Fruit fly (Drosophila melanogaster) whole organism, embryonic: ENCODE data around the gene CG11168.

Source experiments
- Antp ChIP-seq: fragments of 200-800 bp; sonication (Bioruptor generic); optimal IDR thresholded peaks from 3 replicates; lab custom pipeline; 2016; ENCODE audit warnings: missing biosample characterization, missing genetic modification characterization
- B-H2 ChIP-seq: fragments of 200-800 bp; sonication (Bioruptor generic); optimal IDR thresholded peaks from 2 replicates; lab custom pipeline; 2018; ENCODE audit warnings: missing biosample characterization, mild to moderate bottlenecking, missing genetic modification characterization
- Bteb2 ChIP-seq: fragments of 200-800 bp; sonication (Bioruptor generic); optimal IDR thresholded peaks from 2 replicates; lab custom pipeline; 2016; ENCODE audit warnings: missing biosample characterization, missing genetic modification characterization
- CG1024 ChIP-seq: fragments of 200-800 bp; sonication (Bioruptor generic); IDR thresholded peaks from 2 replicates; pipeline ENCODE4 v1.3.6; 2022; ENCODE audit warnings: missing biosample characterization, missing genetic modification characterization
- CG10274 ChIP-seq: fragments of 200-800 bp; sonication (Bioruptor generic); optimal IDR thresholded peaks from 3 replicates; lab custom pipeline; 2017; ENCODE audit warnings: missing biosample characterization, mild to moderate bottlenecking, missing genetic modification characterization
- CG10959 ChIP-seq: fragments of 200-800 bp; sonication (Bioruptor generic); IDR thresholded peaks from 2 replicates; pipeline ENCODE4 v1.3.6; 2022; ENCODE audit warnings: missing biosample characterization, missing genetic modification characterization
- CG11504 ChIP-seq: fragments of 200-800 bp; sonication (Bioruptor generic); optimal IDR thresholded peaks from 3 replicates; lab custom pipeline; 2019; ENCODE audit warnings: missing biosample characterization, mild to moderate bottlenecking, missing genetic modification characterization, moderate library complexity
- CG11695 ChIP-seq: fragments of 200-800 bp; sonication (Bioruptor generic); IDR thresholded peaks from 3 replicates; pipeline ENCODE4 v1.3.6; 2022; ENCODE audit warnings: missing biosample characterization, missing genetic modification characterization
- CG12236 ChIP-seq: fragments of 200-800 bp; sonication (Bioruptor generic); optimal IDR thresholded peaks from 2 replicates; lab custom pipeline; 2016; ENCODE audit warnings: missing biosample characterization, missing genetic modification characterization
- CG15011 ChIP-seq: fragments of 200-800 bp; sonication (Bioruptor generic); optimal IDR thresholded peaks from 3 replicates; lab custom pipeline; 2018; ENCODE audit warnings: missing biosample characterization, mild to moderate bottlenecking, missing genetic modification characterization
- CG16813 ChIP-seq: fragments of 200-800 bp; sonication (Bioruptor generic); IDR thresholded peaks from 3 replicates; pipeline ENCODE4 v1.3.6; 2022; ENCODE audit warnings: missing biosample characterization, missing genetic modification characterization; ENCODE audit not compliant: partially characterized antibody
- CG17385 ChIP-seq: fragments of 200-800 bp; sonication (Bioruptor generic); optimal IDR thresholded peaks from 3 replicates; lab custom pipeline; 2018; ENCODE audit warnings: missing biosample characterization, mild to moderate bottlenecking, missing genetic modification characterization
- CG17612 ChIP-seq: fragments of 200-800 bp; sonication (Bioruptor generic); IDR thresholded peaks from 2 replicates; pipeline ENCODE4 v1.3.6; 2022; ENCODE audit warnings: missing biosample characterization, missing genetic modification characterization
- CG17802 ChIP-seq: fragments of 200-800 bp; sonication (Bioruptor generic); optimal IDR thresholded peaks from 2 replicates; lab custom pipeline; 2018; ENCODE audit warnings: missing biosample characterization, mild to moderate bottlenecking, missing genetic modification characterization, moderate library complexity
- CG31388 ChIP-seq: fragments of 200-800 bp; sonication (Bioruptor generic); optimal IDR thresholded peaks from 2 replicates; lab custom pipeline; 2016; ENCODE audit warnings: missing biosample characterization, missing genetic modification characterization
- CG43689 ChIP-seq: fragments of 200-800 bp; sonication (Bioruptor generic); IDR thresholded peaks from 2 replicates; pipeline ENCODE4 v1.3.6; 2022; ENCODE audit warnings: missing biosample characterization, missing genetic modification characterization
- CG6175 ChIP-seq: fragments of 200-800 bp; sonication (Bioruptor generic); IDR thresholded peaks from 3 replicates; pipeline ENCODE4 v1.3.6; 2022; ENCODE audit warnings: missing biosample characterization, missing genetic modification characterization
- CG6683 ChIP-seq: fragments of 200-800 bp; sonication (Bioruptor generic); optimal IDR thresholded peaks from 2 replicates; lab custom pipeline; 2017; ENCODE audit warnings: missing biosample characterization, mild to moderate bottlenecking, missing genetic modification characterization, missing genetic modification reagents
- CG8290 ChIP-seq, 3 experiments: fragments of 200-800 bp; sonication (Bioruptor generic); optimal IDR thresholded peaks; 2 replicates each; lab custom pipeline; 2016 to 2019; ENCODE audit warnings: missing biosample characterization in 3 of 3, missing genetic modification characterization in 3 of 3, mild to moderate bottlenecking in 2 of 3, moderate library complexity in 1 of 3
- CG9609 ChIP-seq: fragments of 200-800 bp; sonication (Bioruptor generic); optimal IDR thresholded peaks from 3 replicates; lab custom pipeline; 2016; ENCODE audit warnings: missing biosample characterization, missing genetic modification characterization
- CkIIα-i1 ChIP-seq: fragments of 200-800 bp; sonication (Bioruptor generic); IDR thresholded peaks from 2 replicates; pipeline ENCODE4 v1.3.6; 2022; ENCODE audit warnings: missing biosample characterization, missing genetic modification characterization
- D ChIP-seq, 2 experiments: fragments of 200-800 bp in 1 of 2; fragments of >200 bp in 1 of 2; sonication (Bioruptor generic) in 1 of 2; optimal IDR thresholded peaks; 2 replicates in 1 of 2; 3 replicates in 1 of 2; lab custom pipeline; 2017; ENCODE audit warnings: mild to moderate bottlenecking in 1 of 2, missing biosample characterization in 1 of 2, missing genetic modification characterization in 1 of 2, missing genetic modification reagents in 1 of 2
- Dbx ChIP-seq: fragments of 200-800 bp; sonication (Bioruptor generic); IDR thresholded peaks from 3 replicates; pipeline ENCODE4 v1.3.6; 2022; ENCODE audit warnings: missing biosample characterization, missing genetic modification characterization
- Fer3 ChIP-seq: fragments of 200-800 bp; sonication (Bioruptor generic); optimal IDR thresholded peaks from 2 replicates; lab custom pipeline; 2018; ENCODE audit warnings: missing biosample characterization, mild to moderate bottlenecking, missing genetic modification characterization, moderate library complexity
- Nf-YC ChIP-seq: fragments of 200-800 bp; optimal IDR thresholded peaks from 3 replicates; lab custom pipeline; 2019; ENCODE audit warnings: missing biosample characterization, mild to moderate bottlenecking, missing genetic modification characterization, moderate library complexity
- Opbp ChIP-seq: fragments of 200-800 bp; sonication (Bioruptor generic); IDR thresholded peaks from 3 replicates; pipeline ENCODE4 v1.3.6; 2022; ENCODE audit warnings: missing biosample characterization, missing genetic modification characterization; ENCODE audit not compliant: partially characterized antibody
- Xbp1 ChIP-seq: fragments of 200-800 bp; sonication (Bioruptor generic); optimal IDR thresholded peaks from 3 replicates; lab custom pipeline; 2016; ENCODE audit warnings: missing biosample characterization, mild to moderate bottlenecking, missing genetic modification characterization
- az2 ChIP-seq: fragments of 200-800 bp; sonication (Bioruptor generic); optimal IDR thresholded peaks from 3 replicates; lab custom pipeline; 2016; ENCODE audit warnings: missing biosample characterization, missing genetic modification characterization
- chm ChIP-seq: fragments of 200-800 bp; sonication (Bioruptor generic); IDR thresholded peaks from 2 replicates; pipeline ENCODE4 v1.3.6; 2022; ENCODE audit warnings: missing biosample characterization, missing genetic modification characterization
- ci ChIP-seq: fragments of 200-800 bp; sonication (Bioruptor generic); IDR thresholded peaks from 3 replicates; pipeline ENCODE4 v1.3.6; 2022; ENCODE audit warnings: missing biosample characterization, missing genetic modification characterization
- croc ChIP-seq: fragments of 200-800 bp; sonication (Bioruptor generic); conservative IDR thresholded peaks from 3 replicates; pipeline ENCODE4 v1.3.6; 2022; ENCODE audit warnings: missing biosample characterization, missing genetic modification characterization
- gfzf ChIP-seq: fragments of 200-800 bp; sonication (Bioruptor generic); optimal IDR thresholded peaks from 2 replicates; lab custom pipeline; 2016; ENCODE audit warnings: missing biosample characterization, mild to moderate bottlenecking, missing genetic modification characterization, moderate library complexity
- gsb-n ChIP-seq: fragments of 200-800 bp; sonication (Bioruptor generic); optimal IDR thresholded peaks from 3 replicates; lab custom pipeline; 2018; ENCODE audit warnings: missing biosample characterization, mild to moderate bottlenecking, missing genetic modification characterization
- hbn ChIP-seq: fragments of 200-800 bp; sonication (Bioruptor generic); IDR thresholded peaks from 2 replicates; pipeline ENCODE4 v1.3.6; 2022; ENCODE audit warnings: missing biosample characterization, missing genetic modification characterization; ENCODE audit not compliant: partially characterized antibody
- ind ChIP-seq: fragments of 200-800 bp; sonication (Bioruptor generic); optimal IDR thresholded peaks from 3 replicates; lab custom pipeline; 2016; ENCODE audit warnings: missing biosample characterization, missing genetic modification characterization
- jing ChIP-seq: fragments of 200-800 bp; sonication (Bioruptor generic); optimal IDR thresholded peaks from 2 replicates; lab custom pipeline; 2018; ENCODE audit warnings: missing biosample characterization, mild to moderate bottlenecking, missing genetic modification characterization
- klu ChIP-seq: fragments of 200-800 bp; sonication (Bioruptor generic); IDR thresholded peaks from 2 replicates; pipeline ENCODE4 v1.3.6; 2022; ENCODE audit warnings: missing biosample characterization, missing genetic modification characterization
- lmd ChIP-seq: fragments of 200-800 bp; sonication (Bioruptor generic); IDR thresholded peaks from 2 replicates; pipeline ENCODE4 v1.3.6; 2022; ENCODE audit warnings: missing biosample characterization, missing genetic modification characterization
- lov ChIP-seq, 2 experiments: fragments of 200-800 bp in 1 of 2; fragments of >200 bp in 1 of 2; sonication (Bioruptor generic) in 1 of 2; IDR thresholded peaks in 1 of 2; optimal IDR thresholded peaks in 1 of 2; 2 replicates in 1 of 2; 3 replicates in 1 of 2; pipeline versions ENCODE4 v1.3.6 to Lab custom; 2017 to 2022; ENCODE audit warnings: missing biosample characterization in 1 of 2, missing genetic modification characterization in 1 of 2
- mld ChIP-seq: fragments of 200-800 bp; sonication (Bioruptor generic); IDR thresholded peaks from 3 replicates; pipeline ENCODE4 v1.3.6; 2022; ENCODE audit warnings: missing biosample characterization, missing genetic modification characterization; ENCODE audit not compliant: partially characterized antibody
- org-1 ChIP-seq: fragments of 200-800 bp; sonication (Bioruptor generic); optimal IDR thresholded peaks from 2 replicates; lab custom pipeline; 2017; ENCODE audit warnings: missing biosample characterization, missing genetic modification characterization
- pzg ChIP-seq: fragments of 200-800 bp; sonication (Bioruptor generic); optimal IDR thresholded peaks from 3 replicates; lab custom pipeline; 2018; ENCODE audit warnings: missing biosample characterization, mild to moderate bottlenecking, missing genetic modification characterization, moderate library complexity
- ro ChIP-seq: fragments of 200-800 bp; sonication (Bioruptor generic); IDR thresholded peaks from 2 replicates; pipeline ENCODE4 v1.3.6; 2022; ENCODE audit warnings: missing biosample characterization, missing genetic modification characterization
- seq ChIP-seq: fragments of 200-800 bp; sonication (Bioruptor generic); IDR thresholded peaks from 2 replicates; pipeline ENCODE4 v1.3.6; 2022; ENCODE audit warnings: missing biosample characterization, missing genetic modification characterization
- slbo ChIP-seq: fragments of 200-800 bp; sonication (Bioruptor generic); IDR thresholded peaks from 2 replicates; pipeline ENCODE4 v1.3.6; 2022; ENCODE audit warnings: missing biosample characterization, missing genetic modification characterization
- slp2 ChIP-seq: fragments of 200-800 bp; sonication (Bioruptor generic); optimal IDR thresholded peaks from 2 replicates; lab custom pipeline; 2016; ENCODE audit warnings: missing biosample characterization, missing genetic modification characterization
- tap ChIP-seq: fragments of 200-800 bp; optimal IDR thresholded peaks from 3 replicates; lab custom pipeline; 2019; ENCODE audit warnings: missing biosample characterization, mild to moderate bottlenecking, missing genetic modification characterization, moderate library complexity
- vvl ChIP-seq: fragments of 200-800 bp; sonication (Bioruptor generic); IDR thresholded peaks from 2 replicates; pipeline ENCODE4 v1.3.6; 2022; ENCODE audit warnings: missing biosample characterization, missing genetic modification characterization
- wek ChIP-seq: fragments of 200-800 bp; sonication (Bioruptor generic); optimal IDR thresholded peaks from 3 replicates; lab custom pipeline; 2018; ENCODE audit warnings: missing biosample characterization, mild to moderate bottlenecking, missing genetic modification characterization, moderate library complexity

Gene CG11168

DNA sequence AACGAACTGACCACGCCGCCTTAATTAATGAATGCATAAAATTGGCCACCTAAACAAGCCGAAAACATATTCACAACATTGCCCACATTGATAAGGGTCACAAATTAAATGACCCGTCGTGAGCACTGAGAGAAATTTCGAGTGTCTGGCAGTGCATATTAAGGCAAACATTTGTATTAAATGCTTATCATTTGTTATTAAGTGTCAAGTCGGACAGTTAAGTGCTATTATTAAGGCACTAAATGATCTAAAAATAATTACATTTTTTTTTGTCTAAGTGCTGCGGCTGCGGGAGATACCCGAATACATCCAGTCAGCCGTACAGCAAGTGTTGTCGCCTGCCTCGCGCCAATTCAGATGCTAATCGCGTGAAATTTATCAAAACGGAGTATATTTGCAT is 44.6 kb downstream of the CG11168 start (continued):
- TF ChIP-seq D (optimal IDR thresholded peaks at IDR 0.05; lab: Kevin White, UChicago) (no peak), D (GFP tag; optimal IDR thresholded peaks at IDR 0.05; lab: Kevin White, UChicago) (peak; percentile 7), CG1024 (0 out of 2 replicates have a peak, but pooled peaks have one; percentile 35), hbn (GFP tag; lab: Robert Waterston, UW) (no peak), CG31388 (no peak), CG11695 (GFP tag; lab: Robert Waterston, UW) (0 out of 3 replicates have a peak, but pooled peaks have one; percentile 49), croc (GFP tag; lab: Robert Waterston, UW) (peak; percentile 29; the same call in 1 of the 3 replicates), CG12236 (GFP tag; lab: Kevin White, UChicago) (no peak), chm (GFP tag; lab: Robert Waterston, UW) (no peak), CG17385 (GFP tag; lab: Kevin White, UChicago) (peak; percentile 50), Opbp (no peak), vvl (GFP tag; lab: Robert Waterston, UW) (peak; percentile 87; the same call in 1 of the 2 replicates), mld (GFP tag; lab: Robert Waterston, UW) (no peak), CG10959 (no peak), Nf-YC (tag; lab: Kevin White, UChicago) (no peak), CG10274 (GFP tag; lab: Kevin White, UChicago) (peak; percentile 14), CG11504 (peak; percentile 80), slbo (peak; percentile 75), wek (GFP tag; lab: Kevin White, UChicago) (peak; percentile 7), jing (peak; percentile 62), org-1 (GFP tag; lab: Kevin White, UChicago) (peak; percentile 46), lmd (GFP tag; lab: Robert Waterston, UW) (peak; percentile 65), klu (GFP tag; lab: Robert Waterston, UW) (no peak; the same call in 1 of the 2 replicates), Bteb2 (peak; percentile 24), ind (peak; percentile 80), tap (tag; lab: Kevin White, UChicago) (peak; percentile 44), slp2 (peak; percentile 31), CG17802 (peak; percentile 32), pzg (GFP tag; lab: Kevin White, UChicago) (no peak), CG9609 (GFP tag; lab: Kevin White, UChicago) (peak; percentile 15), Antp (GFP tag; lab: Kevin White, UChicago) (peak; percentile 60), CG8290 (GFP tag; optimal IDR thresholded peaks at IDR 0.05; lab: Kevin White, UChicago) (no peak), CG8290 (tag; optimal IDR thresholded peaks at IDR 0.05; lab: Kevin White, UChicago) (peak in 1 of 2 experiments; percentile 80), az2 (GFP tag; lab: Kevin White, UChicago) (peak; percentile 66), Dbx (peak; percentile 69; the same call in 1 of the 3 replicates), B-H2 (GFP tag; lab: Kevin White, UChicago) (no peak), CG6175 (GFP tag; lab: Robert Waterston, UW) (peak; percentile 64; the same call in 1 of the 3 replicates), gsb-n (tag; lab: Kevin White, UChicago) (no peak), ci (peak; percentile 86), CG16813 (no peak), CG6683 (GFP tag; lab: Kevin White, UChicago) (no peak), gfzf (GFP tag; lab: Kevin White, UChicago) (no peak), CG17612 (GFP tag; lab: Robert Waterston, UW) (0 out of 2 replicates have a peak, but pooled peaks have one; percentile 7), Fer3 (tag; lab: Kevin White, UChicago) (peak; percentile 46), Xbp1 (peak; percentile 74), seq (GFP tag; lab: Robert Waterston, UW) (peak; percentile 38; the same call in 1 of the 2 replicates), lov (optimal IDR thresholded peaks at IDR 0.05; lab: Kevin White, UChicago) (no peak), lov (GFP tag; IDR thresholded peaks at IDR 0.05; lab: Robert Waterston, UW) (0 out of 3 replicates have a peak, but pooled peaks have one; percentile 42), ro (GFP tag; lab: Robert Waterston, UW) (no peak), CkIIα-i1 (no peak), CG43689 (GFP tag; lab: Robert Waterston, UW) (peak; percentile 66), CG15011 (GFP tag; lab: Kevin White, UChicago) (no peak)
